Fruit fly (Drosophila melanogaster) whole organism, embryonic: ENCODE results near the gene Snup.

Experiments
- Asciz ChIP-seq: fragments of 200-800 bp; sonication (Bioruptor generic); optimal IDR thresholded peaks from 2 replicates; lab custom pipeline; 2017; ENCODE audit warnings: missing biosample characterization, mild to moderate bottlenecking, missing genetic modification characterization, missing genetic modification reagents
- Atf6 ChIP-seq: fragments of 200-800 bp; sonication (Bioruptor generic); IDR thresholded peaks from 2 replicates; pipeline ENCODE4 v1.3.6; 2022; ENCODE audit warnings: missing biosample characterization, missing genetic modification characterization
- BEAF-32 ChIP-seq: fragments of 200-800 bp; sonication (Bioruptor generic); optimal IDR thresholded peaks from 3 replicates; lab custom pipeline; 2017; ENCODE audit warnings: missing biosample characterization, missing genetic modification characterization, mild to moderate bottlenecking, moderate library complexity, missing genetic modification reagents
- CG10462 ChIP-seq: fragments of 200-800 bp; sonication (Bioruptor generic); optimal IDR thresholded peaks from 2 replicates; lab custom pipeline; 2016; ENCODE audit warnings: missing biosample characterization, missing genetic modification characterization
- CG10959 ChIP-seq: fragments of 200-800 bp; sonication (Bioruptor generic); IDR thresholded peaks from 2 replicates; pipeline ENCODE4 v1.3.6; 2022; ENCODE audit warnings: missing biosample characterization, missing genetic modification characterization
- CG11504 ChIP-seq: fragments of 200-800 bp; sonication (Bioruptor generic); optimal IDR thresholded peaks from 3 replicates; lab custom pipeline; 2019; ENCODE audit warnings: missing biosample characterization, mild to moderate bottlenecking, missing genetic modification characterization, moderate library complexity
- CG11696 ChIP-seq: fragments of 200-800 bp; sonication (Bioruptor generic); IDR thresholded peaks from 2 replicates; pipeline ENCODE4 v1.3.6; 2022; ENCODE audit warnings: missing biosample characterization, missing genetic modification characterization
- CG12391 ChIP-seq: fragments of 200-800 bp; sonication (Bioruptor generic); optimal IDR thresholded peaks from 3 replicates; lab custom pipeline; 2018; ENCODE audit warnings: missing biosample characterization, mild to moderate bottlenecking, missing genetic modification characterization, moderate library complexity
- CG12942 ChIP-seq: fragments of 200-800 bp; sonication (Bioruptor generic); optimal IDR thresholded peaks from 3 replicates; lab custom pipeline; 2016; ENCODE audit warnings: missing biosample characterization, missing genetic modification characterization
- CG13424 ChIP-seq: fragments of 200-800 bp; sonication (Bioruptor generic); optimal IDR thresholded peaks from 2 replicates; lab custom pipeline; 2019; ENCODE audit warnings: missing biosample characterization, mild to moderate bottlenecking, missing genetic modification characterization, moderate library complexity
- CG14441 ChIP-seq: fragments of 200-800 bp; sonication (Bioruptor generic); IDR thresholded peaks from 2 replicates; pipeline ENCODE4 v1.3.6; 2022; ENCODE audit warnings: missing biosample characterization, missing genetic modification characterization
- CG15696 ChIP-seq: fragments of 200-800 bp; sonication (Bioruptor generic); optimal IDR thresholded peaks from 2 replicates; lab custom pipeline; 2019; ENCODE audit warnings: missing biosample characterization, mild to moderate bottlenecking, missing genetic modification characterization, moderate library complexity
- CG1602 ChIP-seq: fragments of 200-800 bp; sonication (Bioruptor generic); optimal IDR thresholded peaks from 3 replicates; lab custom pipeline; 2016; ENCODE audit warnings: missing biosample characterization, missing genetic modification characterization
- CG17186 ChIP-seq: fragments of 200-800 bp; sonication (Bioruptor generic); optimal IDR thresholded peaks from 3 replicates; lab custom pipeline; 2017; ENCODE audit warnings: missing biosample characterization, missing genetic modification reagents, missing genetic modification characterization
- CG17328 ChIP-seq: fragments of 200-800 bp; sonication (Bioruptor generic); IDR thresholded peaks from 2 replicates; pipeline ENCODE4 v1.3.6; 2022; ENCODE audit warnings: missing biosample characterization, missing genetic modification characterization
- CG17612 ChIP-seq: fragments of 200-800 bp; sonication (Bioruptor generic); IDR thresholded peaks from 2 replicates; pipeline ENCODE4 v1.3.6; 2022; ENCODE audit warnings: missing biosample characterization, missing genetic modification characterization
- CG18011 ChIP-seq: fragments of 200-800 bp; sonication (Bioruptor generic); optimal IDR thresholded peaks from 2 replicates; lab custom pipeline; 2017; ENCODE audit warnings: missing biosample characterization, missing genetic modification characterization, mild to moderate bottlenecking, moderate library complexity, missing genotype
- CG18262 ChIP-seq: fragments of 200-800 bp; optimal IDR thresholded peaks from 3 replicates; lab custom pipeline; 2019; ENCODE audit warnings: missing biosample characterization, mild to moderate bottlenecking, missing genetic modification characterization, moderate library complexity
- CG32772 ChIP-seq: fragments of 200-800 bp; sonication (Bioruptor generic); IDR thresholded peaks from 2 replicates; pipeline ENCODE4 v1.3.6; 2022; ENCODE audit warnings: missing biosample characterization, missing genetic modification characterization
- CG4617 ChIP-seq: fragments of 200-800 bp; sonication (Bioruptor generic); optimal IDR thresholded peaks from 3 replicates; lab custom pipeline; 2016; ENCODE audit warnings: missing biosample characterization, missing genetic modification characterization, borderline replicate concordance
- CG6272 ChIP-seq: fragments of 200-800 bp; sonication (Bioruptor generic); IDR thresholded peaks from 2 replicates; pipeline ENCODE4 v1.3.6; 2022; ENCODE audit warnings: missing biosample characterization, missing genetic modification characterization
- CG6654 ChIP-seq: fragments of 200-800 bp; sonication (Bioruptor generic); optimal IDR thresholded peaks from 2 replicates; lab custom pipeline; 2017; ENCODE audit warnings: missing biosample characterization, mild to moderate bottlenecking, missing genetic modification characterization
- CG6683 ChIP-seq: fragments of 200-800 bp; sonication (Bioruptor generic); optimal IDR thresholded peaks from 2 replicates; lab custom pipeline; 2017; ENCODE audit warnings: missing biosample characterization, mild to moderate bottlenecking, missing genetic modification characterization, missing genetic modification reagents
- CG7556 ChIP-seq: fragments of 200-800 bp; sonication (Bioruptor generic); optimal IDR thresholded peaks from 2 replicates; lab custom pipeline; 2017; ENCODE audit warnings: missing biosample characterization, mild to moderate bottlenecking, missing genetic modification characterization
- CG7786 ChIP-seq: fragments of 200-800 bp; sonication (Bioruptor generic); optimal IDR thresholded peaks from 2 replicates; lab custom pipeline; 2016; ENCODE audit warnings: missing biosample characterization, missing genetic modification characterization
- CG7928 ChIP-seq: fragments of 200-800 bp; sonication (Bioruptor generic); optimal IDR thresholded peaks from 2 replicates; lab custom pipeline; 2017; ENCODE audit warnings: missing biosample characterization, mild to moderate bottlenecking, missing genetic modification characterization
- CG8359 ChIP-seq: fragments of 200-800 bp; sonication (Bioruptor generic); optimal IDR thresholded peaks from 2 replicates; lab custom pipeline; 2017; ENCODE audit warnings: missing biosample characterization, mild to moderate bottlenecking, missing genetic modification characterization, borderline replicate concordance
- CG8478 ChIP-seq: fragments of >200 bp; optimal IDR thresholded peaks from 2 replicates; lab custom pipeline; 2018
- E2f1 ChIP-seq: fragments of 200-800 bp; sonication (Bioruptor generic); IDR thresholded peaks from 2 replicates; pipeline ENCODE4 v1.3.6; 2022; ENCODE audit warnings: missing biosample characterization, missing genetic modification characterization
- Hr51 ChIP-seq, 2 experiments: fragments of 200-800 bp; sonication (Bioruptor generic); optimal IDR thresholded peaks; 2 replicates in 1 of 2; 3 replicates in 1 of 2; lab custom pipeline; 2016 to 2018; ENCODE audit warnings: missing biosample characterization in 2 of 2, missing genetic modification characterization in 2 of 2, mild to moderate bottlenecking in 1 of 2, moderate library complexity in 1 of 2
- Oli ChIP-seq: fragments of 200-800 bp; sonication (Bioruptor generic); optimal IDR thresholded peaks from 2 replicates; lab custom pipeline; 2018; ENCODE audit warnings: missing biosample characterization, mild to moderate bottlenecking, missing genetic modification characterization, moderate library complexity
- Ssrp ChIP-seq: fragments of 200-800 bp; sonication (Bioruptor generic); optimal IDR thresholded peaks from 2 replicates; lab custom pipeline; 2018; ENCODE audit warnings: missing biosample characterization, mild to moderate bottlenecking, missing genetic modification characterization, moderate library complexity
- Xbp1 ChIP-seq: fragments of 200-800 bp; sonication (Bioruptor generic); optimal IDR thresholded peaks from 3 replicates; lab custom pipeline; 2016; ENCODE audit warnings: missing biosample characterization, mild to moderate bottlenecking, missing genetic modification characterization
- YL-1 ChIP-seq: fragments of 200-800 bp; sonication (Bioruptor generic); optimal IDR thresholded peaks from 3 replicates; lab custom pipeline; 2017; ENCODE audit warnings: missing biosample characterization, mild to moderate bottlenecking, missing genetic modification characterization
- fd64A ChIP-seq: fragments of 200-800 bp; sonication (Bioruptor generic); optimal IDR thresholded peaks from 3 replicates; lab custom pipeline; 2018; ENCODE audit warnings: missing biosample characterization, mild to moderate bottlenecking, missing genetic modification characterization
- fru ChIP-seq: fragments of >200 bp; optimal IDR thresholded peaks from 2 replicates; lab custom pipeline; 2017
- gcm2 ChIP-seq: fragments of 200-800 bp; sonication (Bioruptor generic); optimal IDR thresholded peaks from 2 replicates; lab custom pipeline; 2016; ENCODE audit warnings: missing biosample characterization, missing genetic modification characterization
- gem ChIP-seq: fragments of 200-800 bp; sonication (Bioruptor generic); optimal IDR thresholded peaks from 2 replicates; lab custom pipeline; 2019; ENCODE audit warnings: missing biosample characterization, mild to moderate bottlenecking, missing genetic modification characterization, moderate library complexity
- grn ChIP-seq: fragments of 200-800 bp; sonication (Bioruptor generic); optimal IDR thresholded peaks from 3 replicates; lab custom pipeline; 2017; ENCODE audit warnings: missing biosample characterization, missing genetic modification characterization
- h ChIP-seq: fragments of >200 bp; optimal IDR thresholded peaks from 2 replicates; lab custom pipeline; 2017
- insv ChIP-seq, 2 experiments: fragments of 200-800 bp; sonication (Bioruptor generic); optimal IDR thresholded peaks; 3 replicates each; lab custom pipeline; 2016 to 2018; ENCODE audit warnings: missing biosample characterization in 2 of 2, missing genetic modification characterization in 2 of 2
- ken ChIP-seq: fragments of 200-800 bp; sonication (Bioruptor generic); IDR thresholded peaks from 3 replicates; pipeline ENCODE4 v1.3.6; 2022; ENCODE audit warnings: missing biosample characterization, missing genetic modification characterization
- kni ChIP-seq: fragments of 200-800 bp; sonication (Bioruptor generic); optimal IDR thresholded peaks from 3 replicates; lab custom pipeline; 2017; ENCODE audit warnings: mild to moderate bottlenecking, missing biosample characterization, missing genetic modification reagents, missing genetic modification characterization
- lilli ChIP-seq: fragments of 200-800 bp; sonication (Bioruptor generic); optimal IDR thresholded peaks from 3 replicates; lab custom pipeline; 2016; ENCODE audit warnings: missing biosample characterization, missing genetic modification characterization
- pb ChIP-seq: fragments of 200-800 bp; sonication (Bioruptor generic); optimal IDR thresholded peaks from 3 replicates; lab custom pipeline; 2016; ENCODE audit warnings: missing biosample characterization, missing genetic modification characterization
- sc ChIP-seq, 3 experiments: fragments of >200 bp in 2 of 3; fragments of 200-800 bp in 1 of 3; sonication (Bioruptor generic) in 1 of 3; optimal IDR thresholded peaks; 2 replicates in 2 of 3; 3 replicates in 1 of 3; lab custom pipeline; 2017; ENCODE audit warnings: mild to moderate bottlenecking in 1 of 3, missing biosample characterization in 1 of 3, missing genetic modification characterization in 1 of 3, missing genetic modification reagents in 1 of 3
- sim ChIP-seq: fragments of 200-800 bp; sonication (Bioruptor generic); IDR thresholded peaks from 2 replicates; pipeline ENCODE4 v1.3.6; 2022; ENCODE audit warnings: missing biosample characterization, missing genetic modification characterization
- sima ChIP-seq: fragments of 200-800 bp; sonication (Bioruptor generic); optimal IDR thresholded peaks from 2 replicates; lab custom pipeline; 2016; ENCODE audit warnings: missing biosample characterization, missing genetic modification characterization
- sr ChIP-seq: fragments of 200-800 bp; sonication (Bioruptor generic); IDR thresholded peaks from 3 replicates; pipeline ENCODE4 v1.3.6; 2022; ENCODE audit warnings: missing biosample characterization, missing genetic modification characterization
- twi ChIP-seq: fragments of 200-800 bp; optimal IDR thresholded peaks from 2 replicates; lab custom pipeline; 2019; ENCODE audit warnings: missing biosample characterization, mild to moderate bottlenecking, missing genetic modification characterization, moderate library complexity
- zfh1 ChIP-seq: fragments of 200-800 bp; sonication (Bioruptor generic); IDR thresholded peaks from 3 replicates; pipeline ENCODE4 v1.3.6; 2022; ENCODE audit warnings: missing biosample characterization, missing genetic modification characterization

The Snup gene

DNA sequence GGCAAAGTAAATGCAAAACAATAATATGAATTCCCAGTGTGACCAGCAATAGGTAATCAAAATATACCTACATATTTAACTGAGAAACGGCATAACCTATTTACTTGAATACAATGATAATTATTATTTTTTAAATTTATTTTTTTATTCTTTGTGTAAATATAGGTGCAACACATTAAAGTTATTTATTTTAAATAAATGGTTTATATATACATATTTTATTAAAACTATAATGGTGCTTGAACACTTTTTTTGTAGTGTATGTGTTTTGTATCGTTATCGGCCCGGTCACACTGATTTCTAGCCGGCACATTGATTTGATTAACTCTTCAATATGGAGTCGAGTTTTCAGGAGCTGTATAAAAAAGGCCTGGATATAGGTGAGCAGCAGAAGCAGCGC, at the start of gene Snup, which contains the start of the genes ProRS-m and CG42304 (continued):
- TF ChIP-seq CG15696 (tag; lab: Kevin White, UChicago) = peak; percentile 22
- TF ChIP-seq CG11696 (GFP tag; lab: Robert Waterston, UW) = no peak
- TF ChIP-seq zfh1 (GFP tag; lab: Robert Waterston, UW) = 0 out of 3 replicates have a peak, but pooled peaks have one; percentile 53
- TF ChIP-seq CG12942 = peak; percentile 12
- no peak for TF ChIP-seq sim (GFP tag; lab: Robert Waterston, UW)
- peak; percentile 47 for TF ChIP-seq Ssrp
- TF ChIP-seq insv (GFP tag; optimal IDR thresholded peaks at IDR 0.05; lab: Kevin White, UChicago) = no peak
- no peak for TF ChIP-seq CG6683 (GFP tag; lab: Kevin White, UChicago)
- peak; percentile 36 for TF ChIP-seq Xbp1
- no peak for TF ChIP-seq grn
- no peak for TF ChIP-seq sima (GFP tag; lab: Kevin White, UChicago)
- TF ChIP-seq CG18011 = no peak
- TF ChIP-seq CG7786 (GFP tag; lab: Kevin White, UChicago) = no peak
- peak; percentile 82 for TF ChIP-seq E2f1 (GFP tag; lab: Robert Waterston, UW)
- TF ChIP-seq CG18262 (tag; lab: Kevin White, UChicago) = peak; percentile 80
- TF ChIP-seq CG10959 = no peak
- TF ChIP-seq CG17612 (GFP tag; lab: Robert Waterston, UW) = no peak
- no peak for TF ChIP-seq YL-1 (GFP tag; lab: Kevin White, UChicago)
- TF ChIP-seq CG12391 (tag; lab: Kevin White, UChicago) = peak; percentile 83
- TF ChIP-seq CG7928 (GFP tag; lab: Kevin White, UChicago) = no peak
- no peak for TF ChIP-seq Atf6 (GFP tag; lab: Robert Waterston, UW)
- no peak for TF ChIP-seq Asciz (GFP tag; lab: Kevin White, UChicago)
- peak; percentile 53 for TF ChIP-seq CG13424 (tag; lab: Kevin White, UChicago)
- peak; percentile 36 for TF ChIP-seq CG4617 (GFP tag; lab: Kevin White, UChicago)
- no peak for TF ChIP-seq sc (optimal IDR thresholded peaks at IDR 0.05; lab: Kevin White, UChicago)
- no peak for TF ChIP-seq sc (GFP tag; optimal IDR thresholded peaks at IDR 0.05; lab: Kevin White, UChicago)
- TF ChIP-seq CG17328 = peak; percentile 54; the same call in 1 of the 2 replicates
- peak; percentile 84 for TF ChIP-seq gem
- TF ChIP-seq CG11504 (tag; lab: Kevin White, UChicago) = no peak
- no peak for TF ChIP-seq gcm2 (GFP tag; lab: Kevin White, UChicago)
- TF ChIP-seq Hr51 (GFP tag; optimal IDR thresholded peaks at IDR 0.05; lab: Kevin White, UChicago) = peak in 1 of 2 experiments; percentile 56
- TF ChIP-seq CG1602 = peak; percentile 25
- TF ChIP-seq h = no peak
- no peak for TF ChIP-seq kni (GFP tag; lab: Kevin White, UChicago)
- TF ChIP-seq BEAF-32 (GFP tag; lab: Kevin White, UChicago) = no peak
- no peak for TF ChIP-seq pb (GFP tag; lab: Kevin White, UChicago)
- TF ChIP-seq lilli (GFP tag; lab: Kevin White, UChicago) = no peak
- TF ChIP-seq sr (GFP tag; lab: Robert Waterston, UW) = no peak
- no peak for TF ChIP-seq CG8478 (lab: Kevin White, UChicago)
- no peak for TF ChIP-seq twi
- TF ChIP-seq CG7556 = peak; percentile 29
- TF ChIP-seq CG32772 = peak; percentile 75
- TF ChIP-seq CG10462 (GFP tag; lab: Kevin White, UChicago) = no peak
- TF ChIP-seq CG8359 (GFP tag; lab: Kevin White, UChicago) = no peak
- TF ChIP-seq CG14441 = peak; percentile 71
- TF ChIP-seq CG6654 (GFP tag; lab: Kevin White, UChicago) = no peak
- peak; percentile 56; the same call in 1 of the 2 replicates for TF ChIP-seq CG6272 (GFP tag; lab: Robert Waterston, UW)
- no peak; the same call in 2 of the 3 replicates for TF ChIP-seq ken
- TF ChIP-seq fru (lab: Kevin White, UChicago) = no peak
- no peak for TF ChIP-seq CG17186
- TF ChIP-seq fd64A (GFP tag; lab: Kevin White, UChicago) = no peak
- TF ChIP-seq Oli (tag; lab: Kevin White, UChicago) = peak; percentile 16
